Fruit fly (Drosophila melanogaster): ENCODE measurements around the gene CG43736.

CG43736 gene

dm6 chrX:6863289-6863938 is at the start of gene CG43736:
TSS of gene CG43736 (plus strand) at chrX:6863888.
- TF ChIP-seq luna (GFP tag; optimal IDR thresholded peaks at IDR 0.05), result peak; percentile 83
- peak; percentile 82 for TF ChIP-seq CG5180 (GFP tag; optimal IDR thresholded peaks at IDR 0.05)
- peak; percentile 92 for TF ChIP-seq CG13775 (GFP tag; optimal IDR thresholded peaks at IDR 0.05)
- TF ChIP-seq CG4854 (GFP tag; optimal IDR thresholded peaks at IDR 0.05), result peak; percentile 82
- peak; percentile 84 for TF ChIP-seq so (GFP tag; IDR thresholded peaks at IDR 0.05)
- peak; percentile 92 for TF ChIP-seq CG10267 (tag; optimal IDR thresholded peaks at IDR 0.05)
- TF ChIP-seq Dad (GFP tag; optimal IDR thresholded peaks at IDR 0.05), result peak; percentile 88
- peak; percentile 97 for TF ChIP-seq CG12769 (tag; optimal IDR thresholded peaks at IDR 0.05)
- peak; percentile 75 for TF ChIP-seq ap (GFP tag; IDR thresholded peaks at IDR 0.05)
- peak; percentile 90 for TF ChIP-seq seq (GFP tag; IDR thresholded peaks at IDR 0.05)
- TF ChIP-seq CG9609 (GFP tag; optimal IDR thresholded peaks at IDR 0.05), result peak; percentile 92
- peak; percentile 97 for TF ChIP-seq CG12104 (GFP tag; optimal IDR thresholded peaks at IDR 0.05)
- TF ChIP-seq CG11085 (GFP tag; IDR thresholded peaks at IDR 0.05), result peak; percentile 75
- no peak; the same call in 1 of the 2 replicates for TF ChIP-seq Gsc (GFP tag; IDR thresholded peaks at IDR 0.05)
- TF ChIP-seq BtbVII (GFP tag; optimal IDR thresholded peaks at IDR 0.05), result peak; percentile 96
- peak; percentile 85 for TF ChIP-seq CG1647 (GFP tag; optimal IDR thresholded peaks at IDR 0.05)
- TF ChIP-seq CG1024 (GFP tag; IDR thresholded peaks at IDR 0.05), result peak; percentile 65
- no peak for TF ChIP-seq hkb (optimal IDR thresholded peaks at IDR 0.05)
- TF ChIP-seq hkb (GFP tag; IDR thresholded peaks at IDR 0.05), result peak; percentile 87
- peak; percentile 98 for TF ChIP-seq dmrt99B (tag; optimal IDR thresholded peaks at IDR 0.05)
- TF ChIP-seq maf-S (GFP tag; optimal IDR thresholded peaks at IDR 0.05), result peak; percentile 94
- peak; percentile 65 for TF ChIP-seq CG7271 (tag; optimal IDR thresholded peaks at IDR 0.05)
- peak; percentile 89 for TF ChIP-seq CG6683 (GFP tag; optimal IDR thresholded peaks at IDR 0.05)
- peak; percentile 93 for TF ChIP-seq bab2 (GFP tag; optimal IDR thresholded peaks at IDR 0.05)
- TF ChIP-seq chn (GFP tag; optimal IDR thresholded peaks at IDR 0.05), result peak; percentile 92
- TF ChIP-seq sqz (GFP tag; optimal IDR thresholded peaks at IDR 0.05), result peak; percentile 59
- TF ChIP-seq fd96Cb (tag; optimal IDR thresholded peaks at IDR 0.05), result peak; percentile 98
- TF ChIP-seq ATbp (GFP tag; optimal IDR thresholded peaks at IDR 0.05), result peak; percentile 94
- TF ChIP-seq gcm (GFP tag; optimal IDR thresholded peaks at IDR 0.05), result peak; percentile 95
- peak; percentile 53; the same call in 1 of the 2 replicates for TF ChIP-seq ham (GFP tag; IDR thresholded peaks at IDR 0.05)
- TF ChIP-seq Dbx (GFP tag; IDR thresholded peaks at IDR 0.05), result peak; percentile 87
- peak; percentile 55 for TF ChIP-seq corto (GFP tag; optimal IDR thresholded peaks at IDR 0.05)
- peak; percentile 98 for TF ChIP-seq CG11504 (tag; optimal IDR thresholded peaks at IDR 0.05)
- peak; percentile 98 for TF ChIP-seq CG18262 (tag; optimal IDR thresholded peaks at IDR 0.05)
- TF ChIP-seq CG4404 (GFP tag; IDR thresholded peaks at IDR 0.05), result peak; percentile 72; the same call in 1 of the 2 replicates
- no peak for TF ChIP-seq cg (GFP tag; optimal IDR thresholded peaks at IDR 0.05)
- no peak for TF ChIP-seq Deaf1 (tag; optimal IDR thresholded peaks at IDR 0.05)
- TF ChIP-seq CG18011 (GFP tag; optimal IDR thresholded peaks at IDR 0.05), result peak; percentile 70
- no peak for TF ChIP-seq knrl (GFP tag; IDR thresholded peaks at IDR 0.05; ENCODE audit: partially characterized antibody)
- TF ChIP-seq CG6813 (GFP tag; optimal IDR thresholded peaks at IDR 0.05), result peak; percentile 94
- TF ChIP-seq scrt (GFP tag; optimal IDR thresholded peaks at IDR 0.05), result peak; percentile 92
- peak; percentile 97 for TF ChIP-seq CG10979 (tag; optimal IDR thresholded peaks at IDR 0.05)
- peak; percentile 90 for TF ChIP-seq pnt (GFP tag; optimal IDR thresholded peaks at IDR 0.05)
- peak; percentile 87 for TF ChIP-seq CG9876 (GFP tag; optimal IDR thresholded peaks at IDR 0.05)
- peak; percentile 86 for TF ChIP-seq CG12236 (GFP tag; optimal IDR thresholded peaks at IDR 0.05)
- TF ChIP-seq bcd (GFP tag; optimal IDR thresholded peaks at IDR 0.05), result peak; percentile 95
- TF ChIP-seq HHEX (GFP tag; optimal IDR thresholded peaks at IDR 0.05), result peak; percentile 96
- TF ChIP-seq CG12071 (GFP tag; optimal IDR thresholded peaks at IDR 0.05), result peak; percentile 95
- peak; percentile 41; the same call in 1 of the 2 replicates for TF ChIP-seq Dip2 (GFP tag; IDR thresholded peaks at IDR 0.05)

Measured in whole organism, embryonic.